Worm (Caenorhabditis elegans) whole organism, late embryonic: Measurements from ENCODE around the gene dlg-1.
A peak's percentile ranks its signal among the peaks of the same experiment; 100 is the strongest.

ENCODE experiments used
- C38D4.7 ChIP-seq: fragments of 200-800 bp; sonication (Bioruptor generic); optimal IDR thresholded peaks from 2 replicates; lab custom pipeline; 2018; ENCODE audit warnings: mild to moderate bottlenecking, missing genetic modification characterization, moderate library complexity, missing compliant biosample characterization
- K02D7.2 ChIP-seq: sonication (generic microtip); optimal IDR thresholded peaks from 2 replicates; lab custom pipeline; 2017; ENCODE audit warnings: mild to moderate bottlenecking, missing genetic modification characterization, missing compliant biosample characterization
- ahr-1 ChIP-seq: sonication (generic microtip); optimal IDR thresholded peaks from 2 replicates; lab custom pipeline; 2016; ENCODE audit warnings: missing genetic modification characterization, missing compliant biosample characterization
- ama-1 ChIP-seq: fragments of 150-350 bp; optimal IDR thresholded peaks from 2 replicates; lab custom pipeline; 2014
- ceh-18 ChIP-seq: sonication (generic microtip); optimal IDR thresholded peaks from 2 replicates; lab custom pipeline; 2016; ENCODE audit warnings: missing genetic modification characterization, missing compliant biosample characterization
- ceh-19 ChIP-seq: fragments of 200-800 bp; sonication (Bioruptor generic); optimal IDR thresholded peaks from 2 replicates; lab custom pipeline; 2018; ENCODE audit warnings: mild to moderate bottlenecking, missing genetic modification characterization, missing compliant biosample characterization
- ceh-2 ChIP-seq: sonication (generic microtip); optimal IDR thresholded peaks from 2 replicates; lab custom pipeline; 2016; ENCODE audit warnings: missing genotype, missing genetic modification characterization, missing compliant biosample characterization
- ceh-22 ChIP-seq: sonication (generic microtip); optimal IDR thresholded peaks from 2 replicates; lab custom pipeline; 2017; ENCODE audit warnings: missing biosample characterization, missing genetic modification characterization
- ceh-24 ChIP-seq: sonication (generic microtip); optimal IDR thresholded peaks from 2 replicates; lab custom pipeline; 2016; ENCODE audit warnings: mild to moderate bottlenecking, missing genetic modification characterization, missing compliant biosample characterization
- ceh-31 ChIP-seq: sonication (generic microtip); optimal IDR thresholded peaks from 2 replicates; lab custom pipeline; 2016; ENCODE audit warnings: missing genetic modification characterization, missing compliant biosample characterization
- ceh-48 ChIP-seq: sonication (generic microtip); optimal IDR thresholded peaks from 2 replicates; lab custom pipeline; 2016; ENCODE audit warnings: missing genetic modification characterization, inconsistent platforms, missing compliant biosample characterization
- ceh-6 ChIP-seq: fragments of 200-800 bp; sonication (Bioruptor generic); optimal IDR thresholded peaks from 2 replicates; lab custom pipeline; 2018; ENCODE audit warnings: mild to moderate bottlenecking, missing genetic modification characterization, missing compliant biosample characterization
- ceh-9 ChIP-seq: sonication (generic microtip); optimal IDR thresholded peaks from 2 replicates; lab custom pipeline; 2016; ENCODE audit warnings: mild to moderate bottlenecking, missing genetic modification characterization, inconsistent platforms, missing compliant biosample characterization
- dmd-4 ChIP-seq: sonication (generic microtip); optimal IDR thresholded peaks from 2 replicates; lab custom pipeline; 2016; ENCODE audit warnings: borderline replicate concordance, missing genetic modification characterization, missing compliant biosample characterization
- dve-1 ChIP-seq: sonication (generic microtip); optimal IDR thresholded peaks from 2 replicates; lab custom pipeline; 2017; ENCODE audit warnings: antibody characterized with exemption, mild to moderate bottlenecking, missing genetic modification characterization, missing compliant biosample characterization
- fax-1 ChIP-seq: sonication (generic microtip); optimal IDR thresholded peaks from 2 replicates; lab custom pipeline; 2016; ENCODE audit warnings: missing genotype, missing genetic modification characterization, missing compliant biosample characterization
- fkh-10 ChIP-seq: fragments of 150-350 bp; optimal IDR thresholded peaks from 2 replicates; lab custom pipeline; 2014; ENCODE audit warnings: missing biosample characterization, missing genetic modification reagents, missing genetic modification characterization
- fkh-6 ChIP-seq: sonication (generic microtip); optimal IDR thresholded peaks from 2 replicates; lab custom pipeline; 2016; ENCODE audit warnings: missing genetic modification characterization, missing compliant biosample characterization
- gmeb-2 ChIP-seq: sonication (generic microtip); optimal IDR thresholded peaks from 2 replicates; lab custom pipeline; 2016; ENCODE audit warnings: missing genetic modification characterization, inconsistent platforms, missing compliant biosample characterization
- hlh-13 ChIP-seq: fragments of 200-800 bp; sonication (Bioruptor generic); optimal IDR thresholded peaks from 2 replicates; lab custom pipeline; 2018; ENCODE audit warnings: mild to moderate bottlenecking, missing genetic modification characterization, missing compliant biosample characterization
- hlh-30 ChIP-seq: sonication (generic microtip); optimal IDR thresholded peaks from 2 replicates; lab custom pipeline; 2017; ENCODE audit warnings: antibody characterized with exemption, missing genetic modification characterization, missing compliant biosample characterization; ENCODE audit not compliant: insufficient read depth
- lim-6 ChIP-seq: sonication (generic microtip); optimal IDR thresholded peaks from 2 replicates; lab custom pipeline; 2016; ENCODE audit warnings: missing genetic modification characterization, missing compliant biosample characterization
- nfya-1 ChIP-seq: sonication (generic microtip); optimal IDR thresholded peaks from 2 replicates; lab custom pipeline; 2017; ENCODE audit warnings: missing genetic modification characterization, mild to moderate bottlenecking, missing compliant biosample characterization, antibody characterized with exemption, moderate library complexity
- nhr-11 ChIP-seq: fragments of 150-350 bp; optimal IDR thresholded peaks from 2 replicates; lab custom pipeline; 2014; ENCODE audit warnings: missing biosample characterization, missing genetic modification characterization
- nhr-232 ChIP-seq: sonication (generic microtip); optimal IDR thresholded peaks from 2 replicates; lab custom pipeline; 2016; ENCODE audit warnings: missing genetic modification characterization, missing compliant biosample characterization
- npax-4 ChIP-seq: sonication (generic microtip); optimal IDR thresholded peaks from 2 replicates; lab custom pipeline; 2016; ENCODE audit warnings: missing genetic modification characterization, missing compliant biosample characterization
- pag-3 ChIP-seq: sonication (generic microtip); optimal IDR thresholded peaks from 2 replicates; lab custom pipeline; 2016; ENCODE audit warnings: missing compliant biosample characterization, missing genetic modification characterization, borderline replicate concordance
- pat-9 ChIP-seq: fragments of 200-800 bp; sonication (Bioruptor generic); optimal IDR thresholded peaks from 2 replicates; lab custom pipeline; 2018; ENCODE audit warnings: mild to moderate bottlenecking, missing genetic modification characterization, moderate library complexity, missing compliant biosample characterization
- pha-2 ChIP-seq: sonication (generic microtip); optimal IDR thresholded peaks from 2 replicates; lab custom pipeline; 2017; ENCODE audit warnings: mild to moderate bottlenecking, missing genetic modification characterization, missing compliant biosample characterization
- pha-4 ChIP-seq: fragments of 150-350 bp; optimal IDR thresholded peaks from 2 replicates; lab custom pipeline; 2018; ENCODE audit warnings: missing biosample characterization, missing genetic modification reagents, missing genetic modification characterization
- pqm-1 ChIP-seq: sonication (generic microtip); optimal IDR thresholded peaks from 2 replicates; lab custom pipeline; 2016; ENCODE audit warnings: missing genetic modification characterization, missing compliant biosample characterization
- pros-1 ChIP-seq: fragments of 150-350 bp; optimal IDR thresholded peaks from 2 replicates; lab custom pipeline; 2014; ENCODE audit warnings: missing biosample characterization, missing genetic modification reagents, missing genetic modification characterization
- rnt-1 ChIP-seq: sonication (generic microtip); optimal IDR thresholded peaks from 2 replicates; lab custom pipeline; 2016; ENCODE audit warnings: missing genetic modification characterization, missing compliant biosample characterization
- sox-2 ChIP-seq: fragments of 200-800 bp; sonication (Bioruptor generic); IDR thresholded peaks from 2 replicates; pipeline ENCODE4 v1.3.6; 2022; ENCODE audit warnings: missing genetic modification reagents, missing genetic modification characterization, missing compliant biosample characterization
- tbx-2 ChIP-seq: sonication (generic microtip); optimal IDR thresholded peaks from 2 replicates; lab custom pipeline; 2016; ENCODE audit warnings: missing genetic modification characterization, missing compliant biosample characterization
- unc-3 ChIP-seq, 2 experiments: fragments of 200-800 bp in 1 of 2; sonication (Bioruptor generic) in 1 of 2; sonication (generic microtip) in 1 of 2; conservative IDR thresholded peaks in 1 of 2; optimal IDR thresholded peaks in 1 of 2; 2 replicates each; pipeline versions ENCODE4 v1.3.6 to Lab custom; 2016 to 2022; ENCODE audit warnings: missing compliant biosample characterization in 2 of 2, missing genetic modification characterization in 2 of 2, missing genetic modification reagents in 1 of 2
- unc-42 ChIP-seq: sonication (generic microtip); optimal IDR thresholded peaks from 2 replicates; lab custom pipeline; 2016; ENCODE audit warnings: missing genotype, missing genetic modification characterization, missing compliant biosample characterization
- unc-55 ChIP-seq: sonication (generic microtip); optimal IDR thresholded peaks from 2 replicates; lab custom pipeline; 2017; ENCODE audit warnings: missing biosample characterization, missing genetic modification reagents, missing genetic modification characterization
- unc-86 ChIP-seq: sonication (generic microtip); optimal IDR thresholded peaks from 2 replicates; lab custom pipeline; 2016; ENCODE audit warnings: missing genetic modification characterization, missing compliant biosample characterization
- zip-5 ChIP-seq: sonication (generic microtip); optimal IDR thresholded peaks from 2 replicates; lab custom pipeline; 2016; ENCODE audit warnings: missing genetic modification characterization, missing compliant biosample characterization
- ztf-16 ChIP-seq: sonication (generic microtip); optimal IDR thresholded peaks from 2 replicates; lab custom pipeline; 2017; ENCODE audit warnings: missing genetic modification characterization, missing compliant biosample characterization

The dlg-1 gene

DNA sequence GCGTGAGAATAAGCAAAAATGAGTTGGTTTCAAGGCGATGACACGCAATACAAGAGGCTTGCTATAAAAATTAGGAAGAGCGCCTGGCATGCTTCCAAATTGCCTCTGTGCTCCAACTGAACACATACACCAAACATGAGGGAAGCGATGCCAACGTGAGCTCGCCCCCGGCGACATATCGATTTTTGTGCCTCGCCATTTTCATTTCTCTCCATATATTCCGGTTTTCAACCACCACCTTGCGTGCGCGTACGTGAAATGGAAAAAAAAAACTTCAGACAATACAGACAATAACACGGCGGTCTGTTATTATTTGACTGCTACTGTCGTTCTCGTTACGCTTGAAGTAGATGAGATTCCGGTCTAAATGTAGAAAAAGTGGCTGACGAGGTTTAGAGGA is 28.4 kb downstream of the dlg-1 start:
- TF ChIP-seq ceh-48 (tag; lab: Kevin White, UChicago) (peak; percentile 75), fkh-10 (GFP tag; lab: Kevin White, UChicago) (no peak), nfya-1 (tag; lab: Kevin White, UChicago) (no peak), ceh-31 (tag; lab: Kevin White, UChicago) (peak; percentile 24)

DNA sequence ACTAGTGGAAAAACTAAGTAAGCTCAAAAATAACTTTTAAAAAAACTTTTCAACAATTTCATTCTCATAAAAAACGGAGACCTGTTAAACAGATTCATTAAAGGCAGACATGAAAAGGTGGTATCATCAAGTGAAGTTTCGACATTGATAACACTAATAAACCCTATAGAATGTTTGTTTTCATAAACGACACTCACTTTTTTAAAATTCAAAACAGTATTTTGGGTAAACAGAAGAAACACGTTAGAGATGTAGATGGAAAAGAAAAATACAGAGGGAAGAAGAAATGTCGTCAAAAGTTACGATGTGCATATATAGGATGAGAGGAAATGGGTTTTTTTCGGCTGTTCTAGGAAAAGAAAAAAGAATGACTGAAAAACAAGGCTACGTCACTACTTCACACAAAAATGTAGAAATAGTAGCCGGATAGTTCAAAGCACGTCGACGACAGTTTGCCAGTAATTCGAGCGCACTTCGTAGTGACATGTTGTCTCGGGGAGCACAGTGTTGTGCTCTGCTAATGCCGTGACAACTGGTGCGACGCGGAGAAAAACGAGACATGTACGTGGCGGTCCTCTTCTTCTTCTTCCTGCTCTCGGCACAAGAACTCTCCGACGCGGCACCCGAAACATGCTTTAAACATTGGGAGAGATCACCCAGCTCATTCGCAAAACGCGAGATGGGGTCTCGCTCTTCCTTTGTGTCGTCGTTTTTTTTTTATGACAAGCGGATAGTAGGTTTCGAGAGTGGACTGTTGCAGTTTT is 29.8 kb downstream of the dlg-1 start:
- peak; percentile 44 for TF ChIP-seq ceh-18 (tag; lab: Kevin White, UChicago)
- TF ChIP-seq ceh-2: no peak
- TF ChIP-seq ceh-22 (tag; lab: Kevin White, UChicago): no peak
- no peak for TF ChIP-seq pha-4 (tag; lab: Kevin White, UChicago)
- TF ChIP-seq fax-1 (tag; lab: Kevin White, UChicago): no peak
- no peak for TF ChIP-seq unc-55 (GFP tag; lab: Kevin White, UChicago)

DNA sequence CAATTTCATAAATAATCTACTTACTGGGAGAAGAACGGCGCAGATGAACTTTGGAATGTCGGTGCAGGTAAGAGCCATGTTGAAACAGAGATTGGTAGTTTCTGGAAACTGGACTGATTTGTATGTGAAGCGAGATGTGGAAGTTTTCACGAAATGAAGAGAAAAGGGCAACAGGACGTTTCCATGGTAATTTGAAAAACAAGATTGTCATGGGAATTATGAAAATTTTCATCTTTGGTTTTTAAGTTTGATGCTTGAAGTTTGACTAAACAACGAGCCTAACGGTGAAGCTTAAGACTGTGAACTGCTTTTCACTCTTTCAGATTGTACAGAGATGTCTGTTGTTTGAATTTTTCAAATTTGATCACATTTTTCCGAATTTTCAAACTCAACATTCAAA is 32.7 kb downstream of the dlg-1 start, which contains the start of gene T23F2.3:
TSS of gene T23F2.3 (minus strand) at position 101 of the 400 bp plus-strand sequence.
- TF ChIP-seq nhr-232 (tag; lab: Kevin White, UChicago) (no peak), zip-5 (no peak), unc-42 (tag; lab: Kevin White, UChicago) (no peak), fkh-10 (GFP tag; lab: Kevin White, UChicago) (no peak), fax-1 (tag; lab: Kevin White, UChicago) (no peak)

ce11 chrX:5512707-5513106 is 33.2 kb downstream of the dlg-1 start:
- TF ChIP-seq unc-3 (GFP tag; conservative IDR thresholded peaks at IDR 0.05; lab: Robert Waterston, UW): no peak
- peak; percentile 51 for TF ChIP-seq unc-3 (tag; optimal IDR thresholded peaks at IDR 0.05; lab: Kevin White, UChicago)
- no peak for TF ChIP-seq hlh-30 (tag; lab: Kevin White, UChicago)
- no peak for TF ChIP-seq pha-4 (tag; lab: Kevin White, UChicago)
- no peak for TF ChIP-seq dve-1

- TF ChIP-seq pros-1 (no peak), K02D7.2 (tag; lab: Kevin White, UChicago) (no peak), dmd-4 (tag; lab: Kevin White, UChicago) (no peak), fkh-10 (GFP tag; lab: Kevin White, UChicago) (no peak), hlh-30 (tag; lab: Kevin White, UChicago) (no peak), nhr-11 (tag; lab: Kevin White, UChicago) (no peak), fkh-6 (no peak), lim-6 (tag; lab: Kevin White, UChicago) (no peak), hlh-13 (GFP tag; lab: Kevin White, UChicago) (no peak), ceh-9 (tag; lab: Kevin White, UChicago) (no peak), ahr-1 (tag; lab: Kevin White, UChicago) (no peak), npax-4 (tag; lab: Kevin White, UChicago) (no peak), unc-55 (GFP tag; lab: Kevin White, UChicago) (no peak), ceh-24 (tag; lab: Kevin White, UChicago) (no peak), ztf-16 (tag; lab: Kevin White, UChicago) (no peak), pqm-1 (tag; lab: Kevin White, UChicago) (no peak), ceh-19 (GFP tag; lab: Kevin White, UChicago) (no peak)
Observed at ce11 chrX:5514346-5514745, 34.8 kb downstream of the dlg-1 start.

DNA sequence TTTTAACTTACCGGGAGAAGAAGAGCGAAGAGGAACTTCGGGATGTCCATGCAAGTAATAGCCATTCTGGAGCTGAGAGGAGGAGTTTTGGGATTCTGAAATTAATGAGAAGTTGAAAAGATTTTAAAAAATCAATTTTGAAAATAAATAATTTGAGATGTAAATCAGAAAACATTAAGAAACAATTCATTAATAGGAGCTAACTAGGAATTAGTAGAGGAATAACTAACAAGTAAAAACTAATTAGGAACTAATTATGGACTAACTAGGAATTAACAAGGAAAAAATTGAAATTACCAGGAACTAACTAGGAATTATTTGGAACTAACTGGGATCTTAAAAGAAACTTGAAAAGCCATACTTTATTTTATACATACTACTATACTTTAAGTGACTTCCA is 35.5 kb downstream of the dlg-1 start, which contains the start of gene T23F2.4:
TSS of gene T23F2.4 (minus strand) at position 101 of the 400 bp plus-strand sequence.
- TF ChIP-seq tbx-2 (tag; lab: Kevin White, UChicago) (no peak), pha-2 (tag; lab: Kevin White, UChicago) (no peak), hlh-13 (GFP tag; lab: Kevin White, UChicago) (no peak), unc-3 (GFP tag; conservative IDR thresholded peaks at IDR 0.05; lab: Robert Waterston, UW) (no peak), unc-3 (tag; optimal IDR thresholded peaks at IDR 0.05; lab: Kevin White, UChicago) (no peak), lim-6 (tag; lab: Kevin White, UChicago) (no peak), sox-2 (no peak), pqm-1 (tag; lab: Kevin White, UChicago) (no peak), ama-1 (lab: Kevin White, UChicago) (no peak), pat-9 (tag; lab: Kevin White, UChicago) (no peak), ceh-6 (GFP tag; lab: Kevin White, UChicago) (no peak), unc-86 (tag; lab: Kevin White, UChicago) (no peak), nhr-232 (tag; lab: Kevin White, UChicago) (no peak), pag-3 (tag; lab: Kevin White, UChicago) (no peak), rnt-1 (tag; lab: Kevin White, UChicago) (no peak), C38D4.7 (no peak), gmeb-2 (tag; lab: Kevin White, UChicago) (no peak)
